Worm (Caenorhabditis elegans) whole organism, L1 larva: ENCODE results near the gene rme-1.

Source experiments
- F16B12.6 ChIP-seq: fragments of 150-350 bp; optimal IDR thresholded peaks from 2 replicates; lab custom pipeline; 2014; ENCODE audit warnings: missing biosample characterization, missing genetic modification characterization
- ama-1 ChIP-seq: fragments of 150-350 bp; optimal IDR thresholded peaks from 2 replicates; lab custom pipeline; 2014
- blmp-1 ChIP-seq: fragments of 150-350 bp; optimal IDR thresholded peaks from 2 replicates; lab custom pipeline; 2014; ENCODE audit warnings: missing biosample characterization, missing genetic modification characterization
- ces-1 ChIP-seq: fragments of 150-350 bp; optimal IDR thresholded peaks from 2 replicates; lab custom pipeline; 2014; ENCODE audit warnings: missing biosample characterization, missing genetic modification reagents, missing genetic modification characterization
- efl-3 ChIP-seq: fragments of 200-800 bp; sonication (Bioruptor generic); optimal IDR thresholded peaks from 2 replicates; lab custom pipeline; 2018; ENCODE audit warnings: mild to moderate bottlenecking, missing genetic modification characterization, missing compliant biosample characterization
- elt-2 ChIP-seq: sonication (generic microtip); optimal IDR thresholded peaks from 2 replicates; lab custom pipeline; 2016; ENCODE audit warnings: missing genetic modification characterization, mild to moderate bottlenecking, inconsistent platforms, missing compliant biosample characterization, missing genetic modification reagents
- elt-3 ChIP-seq, 6 experiments: fragments of 150-350 bp in 1 of 6; sonication (generic microtip); optimal IDR thresholded peaks; 2 replicates each; lab custom pipeline; 2017 to 2018; ENCODE audit warnings: missing biosample characterization in 6 of 6, missing genetic modification characterization in 6 of 6, inconsistent platforms in 1 of 6
- fos-1 ChIP-seq: fragments of 150-350 bp; optimal IDR thresholded peaks from 2 replicates; lab custom pipeline; 2014; ENCODE audit warnings: missing biosample characterization, missing genetic modification characterization
- hpl-2 ChIP-seq: fragments of 150-350 bp; optimal IDR thresholded peaks from 2 replicates; lab custom pipeline; 2014; ENCODE audit warnings: missing biosample characterization, missing genetic modification reagents, missing genetic modification characterization
- irx-1 ChIP-seq: sonication (generic microtip); optimal IDR thresholded peaks from 2 replicates; lab custom pipeline; 2016; ENCODE audit warnings: missing genetic modification characterization, missing compliant biosample characterization
- lin-14 ChIP-seq: fragments of 200-800 bp; sonication (Bioruptor generic); optimal IDR thresholded peaks from 2 replicates; lab custom pipeline; 2018; ENCODE audit warnings: mild to moderate bottlenecking, missing genetic modification characterization, moderate library complexity, missing compliant biosample characterization
- lin-15B ChIP-seq: fragments of 150-350 bp; sonication (generic microtip); optimal IDR thresholded peaks from 3 replicates; lab custom pipeline; 2014; ENCODE audit warnings: missing biosample characterization, missing genetic modification characterization
- lin-35 ChIP-seq, 2 experiments: fragments of 150-350 bp; optimal IDR thresholded peaks; 2 replicates each; lab custom pipeline; 2014; ENCODE audit warnings: missing biosample characterization in 2 of 2, missing genetic modification characterization in 2 of 2, missing genetic modification reagents in 2 of 2
- lin-39 ChIP-seq: fragments of 150-350 bp; optimal IDR thresholded peaks from 2 replicates; lab custom pipeline; 2014; ENCODE audit warnings: missing biosample characterization, missing genetic modification reagents, missing genetic modification characterization
- mdl-1 ChIP-seq, 2 experiments: fragments of 150-350 bp; optimal IDR thresholded peaks; 2 replicates each; lab custom pipeline; 2014 to 2017; ENCODE audit warnings: missing biosample characterization in 2 of 2, missing genetic modification characterization in 2 of 2, inconsistent platforms in 1 of 2
- mef-2 ChIP-seq: fragments of 150-350 bp; optimal IDR thresholded peaks from 2 replicates; lab custom pipeline; 2014; ENCODE audit warnings: missing biosample characterization, missing genetic modification characterization
- nhr-11 ChIP-seq: fragments of 150-350 bp; optimal IDR thresholded peaks from 2 replicates; lab custom pipeline; 2014; ENCODE audit warnings: missing biosample characterization, missing genetic modification characterization
- nhr-20 ChIP-seq: sonication (generic microtip); optimal IDR thresholded peaks from 2 replicates; lab custom pipeline; 2016; ENCODE audit warnings: mild to moderate bottlenecking, missing genetic modification characterization, missing compliant biosample characterization
- nhr-28 ChIP-seq: fragments of 150-350 bp; optimal IDR thresholded peaks from 2 replicates; lab custom pipeline; 2014; ENCODE audit warnings: missing biosample characterization, missing genetic modification characterization
- nhr-47 ChIP-seq: sonication (generic microtip); optimal IDR thresholded peaks from 2 replicates; lab custom pipeline; 2016; ENCODE audit warnings: mild to moderate bottlenecking, missing genetic modification characterization, moderate library complexity, missing compliant biosample characterization
- nhr-85 ChIP-seq: sonication (generic microtip); peaks from one replicate; lab custom pipeline; 2016; ENCODE audit warnings: missing genetic modification characterization, inconsistent platforms, missing compliant biosample characterization
- pag-3 ChIP-seq: sonication (generic microtip); optimal IDR thresholded peaks from 2 replicates; lab custom pipeline; 2017; ENCODE audit warnings: missing genetic modification characterization, mild to moderate bottlenecking, missing compliant biosample characterization, antibody characterized with exemption, borderline replicate concordance; ENCODE audit not compliant: insufficient read depth
- pax-3 ChIP-seq: fragments of 200-800 bp; sonication (Bioruptor generic); optimal IDR thresholded peaks from 2 replicates; lab custom pipeline; 2018; ENCODE audit warnings: mild to moderate bottlenecking, missing genetic modification characterization, moderate library complexity, missing compliant biosample characterization
- pqm-1 ChIP-seq: sonication (generic microtip); optimal IDR thresholded peaks from 3 replicates; lab custom pipeline; 2017; ENCODE audit warnings: missing biosample characterization, missing genetic modification characterization
- snpc-4 ChIP-seq: fragments of 150-350 bp; optimal IDR thresholded peaks from 2 replicates; lab custom pipeline; 2014; ENCODE audit warnings: missing biosample characterization, missing genetic modification characterization
- snu-23 ChIP-seq: sonication (generic microtip); optimal IDR thresholded peaks from 2 replicates; lab custom pipeline; 2016; ENCODE audit warnings: missing genetic modification characterization, missing compliant biosample characterization
- sptf-1 ChIP-seq: fragments of 150-350 bp; optimal IDR thresholded peaks from 2 replicates; lab custom pipeline; 2014; ENCODE audit warnings: missing biosample characterization, missing genetic modification characterization
- sup-37 ChIP-seq: fragments of 200-800 bp; sonication (Bioruptor generic); optimal IDR thresholded peaks from 2 replicates; lab custom pipeline; 2018; ENCODE audit warnings: mild to moderate bottlenecking, missing genetic modification characterization, missing compliant biosample characterization
- swsn-7 ChIP-seq: sonication (generic microtip); optimal IDR thresholded peaks from 2 replicates; lab custom pipeline; 2016; ENCODE audit warnings: missing genetic modification characterization, missing compliant biosample characterization
- tbx-2 ChIP-seq: sonication (generic microtip); optimal IDR thresholded peaks from 2 replicates; lab custom pipeline; 2016; ENCODE audit warnings: missing genetic modification characterization, missing compliant biosample characterization
- unc-98 ChIP-seq: fragments of 200-800 bp; sonication (Bioruptor generic); IDR thresholded peaks from 2 replicates; pipeline ENCODE4 v1.3.6; 2022; ENCODE audit warnings: missing genetic modification characterization, missing compliant biosample characterization
- vab-15 ChIP-seq: sonication (generic microtip); optimal IDR thresholded peaks from 2 replicates; lab custom pipeline; 2017; ENCODE audit warnings: missing genotype, mild to moderate bottlenecking, missing genetic modification characterization, missing compliant biosample characterization
- xbp-1 ChIP-seq: sonication (generic microtip); optimal IDR thresholded peaks from 2 replicates; lab custom pipeline; 2016; ENCODE audit warnings: missing genetic modification characterization, missing compliant biosample characterization
- zip-4 ChIP-seq: fragments of 200-800 bp; sonication (Bioruptor generic); optimal IDR thresholded peaks from 2 replicates; lab custom pipeline; 2018; ENCODE audit warnings: mild to moderate bottlenecking, missing genetic modification characterization, moderate library complexity, missing compliant biosample characterization
- ztf-11 ChIP-seq, 2 experiments: sonication (generic microtip); optimal IDR thresholded peaks; 2 replicates each; lab custom pipeline; 2016 to 2017; ENCODE audit warnings: missing genetic modification characterization in 2 of 2, missing biosample characterization in 1 of 2, missing compliant biosample characterization in 1 of 2
- ztf-4 ChIP-seq: fragments of 150-350 bp; optimal IDR thresholded peaks from 2 replicates; lab custom pipeline; 2014; ENCODE audit warnings: missing biosample characterization, missing genetic modification characterization

The rme-1 gene

DNA sequence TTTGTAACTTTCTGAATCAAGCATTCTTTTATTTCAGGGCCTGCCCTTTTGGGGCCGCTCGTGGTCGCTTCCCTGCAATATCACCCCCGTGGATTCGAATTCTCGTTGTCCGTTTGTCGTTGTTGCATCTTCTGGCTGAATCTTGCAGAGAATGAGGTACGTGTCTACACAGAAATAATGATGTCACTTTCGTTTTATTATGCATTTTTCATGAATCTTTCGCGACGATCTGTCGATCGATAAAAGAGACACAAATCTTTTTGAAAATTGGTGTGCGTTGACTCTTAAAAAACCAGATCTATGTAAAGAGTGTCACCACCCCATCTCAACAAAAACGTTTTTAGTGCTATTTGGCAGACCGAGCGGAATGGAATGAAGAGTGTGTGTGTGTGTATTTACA is 40.5 kb downstream of the rme-1 start:
- peak; percentile 71 for TF ChIP-seq nhr-85 (tag; lab: Kevin White, UChicago)
- TF ChIP-seq zip-4 (GFP tag; lab: Kevin White, UChicago) = no peak
- TF ChIP-seq lin-14 (GFP tag; lab: Kevin White, UChicago) = peak; percentile 17
- no peak for TF ChIP-seq hpl-2 (GFP tag; lab: Kevin White, UChicago)
- no peak for TF ChIP-seq ces-1
- no peak for TF ChIP-seq mdl-1 (tag; optimal IDR thresholded peaks at IDR 0.05; lab: Kevin White, UChicago)
- peak; percentile 25 for TF ChIP-seq blmp-1 (tag; lab: Kevin White, UChicago)
- TF ChIP-seq lin-39 (tag; lab: Kevin White, UChicago) = no peak
- TF ChIP-seq F16B12.6 (tag; lab: Kevin White, UChicago) = no peak

DNA sequence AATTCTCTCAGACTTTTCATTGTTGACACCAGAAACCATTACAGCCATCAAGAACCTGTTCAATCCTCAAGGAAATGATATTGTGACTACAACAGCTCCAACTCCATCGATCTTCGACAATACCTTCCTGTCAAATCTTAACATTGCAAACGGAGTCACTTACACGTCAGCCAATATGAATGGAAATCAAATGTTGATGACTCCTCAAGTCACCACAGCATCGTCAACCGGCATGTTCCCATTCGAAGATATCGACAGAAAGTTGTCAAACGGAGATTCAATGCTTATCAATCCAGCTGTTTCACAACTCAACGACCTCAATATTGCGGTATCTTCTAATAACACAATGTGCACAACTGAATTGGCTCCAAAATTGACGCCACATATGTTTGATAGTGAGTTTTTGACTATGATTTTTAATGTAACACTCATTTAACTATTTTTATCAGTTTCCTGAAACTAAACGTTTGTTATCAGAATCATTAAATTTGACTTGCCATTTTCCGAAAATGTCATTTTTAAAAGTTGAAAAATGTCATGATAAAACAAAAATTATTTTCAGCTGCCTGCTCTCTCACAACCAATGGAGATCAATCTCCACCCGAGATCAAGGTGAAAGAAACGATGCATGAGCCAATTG is 42.4 kb downstream of the rme-1 start:
- no peak for TF ChIP-seq swsn-7 (tag; lab: Kevin White, UChicago)
- TF ChIP-seq ztf-4 (tag; lab: Kevin White, UChicago) = no peak
- peak; percentile 66 for TF ChIP-seq elt-2
- TF ChIP-seq sup-37 = no peak

DNA sequence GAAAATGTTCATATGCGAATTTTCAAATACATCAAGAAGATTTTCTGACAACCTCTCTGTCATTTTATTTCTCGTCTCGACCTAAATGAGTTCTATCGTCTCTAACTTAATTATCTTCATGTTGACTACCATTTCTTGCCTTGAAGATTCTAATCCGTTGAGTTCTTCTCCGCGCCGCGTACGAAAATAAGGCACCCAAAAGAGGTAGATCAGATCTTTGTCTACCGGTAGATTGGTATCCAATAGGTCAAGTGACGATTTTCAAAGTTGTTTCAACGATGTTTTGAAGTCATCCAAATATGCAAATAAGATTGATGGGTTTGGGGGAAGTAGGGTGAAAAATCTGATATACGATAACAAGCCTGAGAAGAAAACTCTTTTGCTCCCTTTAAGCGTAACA is 45.3 kb downstream of the rme-1 start:
- peak; percentile 4 for TF ChIP-seq efl-3 (GFP tag; lab: Kevin White, UChicago)
- no peak for TF ChIP-seq ztf-11 (tag; optimal IDR thresholded peaks at IDR 0.05; lab: Kevin White, UChicago)
- TF ChIP-seq irx-1 (tag; lab: Kevin White, UChicago) = no peak
- TF ChIP-seq vab-15 = no peak
- TF ChIP-seq ztf-4 (tag; lab: Kevin White, UChicago) = no peak
- TF ChIP-seq lin-15B (tag; lab: Kevin White, UChicago) = no peak
- no peak for TF ChIP-seq lin-39 (tag; lab: Kevin White, UChicago)
- no peak for TF ChIP-seq lin-35 (GFP tag; optimal IDR thresholded peaks at IDR 0.05; lab: Kevin White, UChicago)
- TF ChIP-seq sptf-1 = no peak
- TF ChIP-seq pag-3 (tag; lab: Kevin White, UChicago) = no peak
- TF ChIP-seq unc-98 = no peak
- no peak for TF ChIP-seq mef-2 (tag; lab: Kevin White, UChicago)
- TF ChIP-seq fos-1 = no peak
- TF ChIP-seq tbx-2 (tag; lab: Kevin White, UChicago) = no peak
- no peak for TF ChIP-seq snpc-4 (tag; lab: Kevin White, UChicago)
- TF ChIP-seq nhr-47 (tag; lab: Kevin White, UChicago) = no peak
- no peak for TF ChIP-seq ama-1
- TF ChIP-seq nhr-20 (tag; lab: Kevin White, UChicago) = peak; percentile 26
- peak; percentile 9 for TF ChIP-seq snu-23 (GFP tag; lab: Kevin White, UChicago)
- TF ChIP-seq pqm-1 = no peak
- no peak for TF ChIP-seq xbp-1 (tag; lab: Kevin White, UChicago)
- peak; percentile 65 for TF ChIP-seq lin-14 (GFP tag; lab: Kevin White, UChicago)
- peak; percentile 92 for TF ChIP-seq nhr-85 (tag; lab: Kevin White, UChicago)
- no peak for TF ChIP-seq nhr-28 (tag; lab: Kevin White, UChicago)
- TF ChIP-seq pax-3 = no peak

DNA sequence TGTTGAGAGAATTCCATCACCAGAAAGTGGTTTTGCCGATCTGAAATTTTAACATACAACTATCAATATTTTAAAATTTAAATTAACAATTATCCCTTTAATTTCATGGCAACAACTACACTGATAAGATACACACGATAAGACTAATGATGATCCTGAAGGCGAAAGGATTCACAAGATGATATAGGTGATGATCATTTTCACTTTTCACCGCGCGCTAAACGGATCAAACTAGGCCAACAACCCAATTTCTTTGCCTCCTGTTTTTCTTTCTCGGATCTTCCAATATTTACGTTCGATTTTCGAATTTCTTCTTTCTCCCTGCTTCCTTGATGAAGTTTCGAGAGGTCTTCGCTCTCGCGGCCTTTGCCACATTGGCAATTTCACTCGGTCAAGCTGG is 50.5 kb downstream of the rme-1 start, which contains the start of gene K08B12.1:
TSS of gene K08B12.1 (plus strand) at position 229 of the 400 bp plus-strand sequence.
- TF ChIP-seq nhr-11 (tag; lab: Kevin White, UChicago) (no peak), elt-3 (tag; optimal IDR thresholded peaks at IDR 0.05; lab: Kevin White, UChicago) (peak in 1 of 6 experiments; percentile 38), nhr-85 (tag; lab: Kevin White, UChicago) (no peak), blmp-1 (tag; lab: Kevin White, UChicago) (peak; percentile 99)
